Fruit fly (Drosophila melanogaster): ENCODE measurements around the gene CG31709.

Gene CG31709

DNA sequence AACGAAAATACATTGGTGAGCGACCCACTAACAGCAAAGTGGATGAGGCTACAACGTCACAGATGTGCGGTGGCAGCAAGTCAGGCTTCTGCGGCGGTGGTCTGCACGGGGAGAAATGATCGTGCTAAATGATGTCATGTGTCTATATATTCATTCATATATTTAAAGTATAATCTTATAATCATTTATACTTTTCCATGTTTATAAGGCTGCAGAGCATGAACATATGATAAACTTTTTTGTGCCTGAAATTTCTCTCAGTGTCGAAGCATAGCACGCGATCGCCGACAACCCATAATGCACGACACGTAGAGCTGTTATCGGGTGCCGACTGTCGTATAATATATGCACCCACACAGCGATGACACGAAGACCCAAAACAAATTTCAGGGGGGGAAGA, 19.0 kb upstream of the CG31709 start (continued):
- TF ChIP-seq CG9817 (tag; optimal IDR thresholded peaks at IDR 0.05), result peak; percentile 4
- TF ChIP-seq Blimp-1 (GFP tag; optimal IDR thresholded peaks at IDR 0.05), result peak; percentile 67
- no peak for TF ChIP-seq Fer3 (tag; optimal IDR thresholded peaks at IDR 0.05)
- peak; percentile 58; the same call in 2 of the 3 replicates for TF ChIP-seq CG11695 (GFP tag; IDR thresholded peaks at IDR 0.05)
- TF ChIP-seq pho (GFP tag; optimal IDR thresholded peaks at IDR 0.05), result no peak
- peak in 1 of 2 experiments; percentile 21 for TF ChIP-seq tll (GFP tag; optimal IDR thresholded peaks at IDR 0.05)
- TF ChIP-seq Adf1 (GFP tag; IDR thresholded peaks at IDR 0.05), result no peak
- peak; percentile 17 for TF ChIP-seq gcm2 (GFP tag; optimal IDR thresholded peaks at IDR 0.05)
- TF ChIP-seq inv (GFP tag; IDR thresholded peaks at IDR 0.05; ENCODE audit: partially characterized antibody), result no peak
- no peak for TF ChIP-seq CG9437 (GFP tag; optimal IDR thresholded peaks at IDR 0.05)
- TF ChIP-seq Antp (GFP tag; optimal IDR thresholded peaks at IDR 0.05), result no peak
- peak; percentile 36 for TF ChIP-seq CG17385 (GFP tag; optimal IDR thresholded peaks at IDR 0.05)
- TF ChIP-seq sr (GFP tag; IDR thresholded peaks at IDR 0.05), result 0 out of 3 replicates have a peak, but pooled peaks have one; percentile 18
- TF ChIP-seq run (tag; optimal IDR thresholded peaks at IDR 0.05), result no peak
- no peak for TF ChIP-seq nerfin-2 (GFP tag; IDR thresholded peaks at IDR 0.05; ENCODE audit: partially characterized antibody)
- TF ChIP-seq CG1792 (GFP tag; optimal IDR thresholded peaks at IDR 0.05), result no peak
- no peak for TF ChIP-seq al (GFP tag; IDR thresholded peaks at IDR 0.05)
- TF ChIP-seq Hmr (GFP tag; optimal IDR thresholded peaks at IDR 0.05), result no peak
- TF ChIP-seq CG10321 (GFP tag; IDR thresholded peaks at IDR 0.05), result no peak
- TF ChIP-seq sim (GFP tag; IDR thresholded peaks at IDR 0.05), result peak; percentile 71
- TF ChIP-seq CG9609 (GFP tag; optimal IDR thresholded peaks at IDR 0.05), result no peak
- no peak for TF ChIP-seq CG16779 (GFP tag; IDR thresholded peaks at IDR 0.05)
- TF ChIP-seq seq (GFP tag; IDR thresholded peaks at IDR 0.05), result peak; percentile 45; the same call in 1 of the 2 replicates
- no peak for TF ChIP-seq CG7987 (GFP tag; optimal IDR thresholded peaks at IDR 0.05)
- TF ChIP-seq Hr3 (GFP tag; optimal IDR thresholded peaks at IDR 0.05), result peak; percentile 55
- no peak for TF ChIP-seq CG3065 (GFP tag; optimal IDR thresholded peaks at IDR 0.05)
- no peak for TF ChIP-seq CG8478 (optimal IDR thresholded peaks at IDR 0.05)
- TF ChIP-seq CG15696 (tag; optimal IDR thresholded peaks at IDR 0.05), result peak; percentile 86
- peak; percentile 50; the same call in 1 of the 2 replicates for TF ChIP-seq CG7372 (GFP tag; IDR thresholded peaks at IDR 0.05)
- TF ChIP-seq Gsc (GFP tag; IDR thresholded peaks at IDR 0.05), result peak; percentile 56
- TF ChIP-seq CG14667 (GFP tag; IDR thresholded peaks at IDR 0.05), result peak; percentile 80
- TF ChIP-seq MESR4 (GFP tag; optimal IDR thresholded peaks at IDR 0.05), result no peak
- TF ChIP-seq Aef1 (GFP tag; IDR thresholded peaks at IDR 0.05), result peak; percentile 54; the same call in 2 of the 3 replicates
- no peak for TF ChIP-seq zfh2 (GFP tag; optimal IDR thresholded peaks at IDR 0.05)
- peak; percentile 44; the same call in 1 of the 2 replicates for TF ChIP-seq dimm (GFP tag; IDR thresholded peaks at IDR 0.05)
- no peak for TF ChIP-seq amos (GFP tag; IDR thresholded peaks at IDR 0.05; ENCODE audit: partially characterized antibody)
- no peak for TF ChIP-seq CG12104 (GFP tag; optimal IDR thresholded peaks at IDR 0.05)
- TF ChIP-seq MTF-1 (GFP tag; optimal IDR thresholded peaks at IDR 0.05; ENCODE audit: borderline replicate concordance), result no peak
- TF ChIP-seq PHDP (tag; optimal IDR thresholded peaks at IDR 0.05), result no peak
- TF ChIP-seq Stat92E (GFP tag; optimal IDR thresholded peaks at IDR 0.05), result peak in 1 of 3 experiments; percentile 43
- TF ChIP-seq CG31365 (tag; optimal IDR thresholded peaks at IDR 0.05), result no peak
- no peak for TF ChIP-seq Doc3 (GFP tag; IDR thresholded peaks at IDR 0.05; ENCODE audit: partially characterized antibody)
- no peak for TF ChIP-seq Hmx (GFP tag; optimal IDR thresholded peaks at IDR 0.05)
- TF ChIP-seq CG8359 (GFP tag; optimal IDR thresholded peaks at IDR 0.05; ENCODE audit: borderline replicate concordance), result peak; percentile 49
- TF ChIP-seq Dad (GFP tag; optimal IDR thresholded peaks at IDR 0.05), result no peak
- TF ChIP-seq CG17186 (GFP tag; optimal IDR thresholded peaks at IDR 0.05), result no peak
- no peak for TF ChIP-seq CG11398 (GFP tag; optimal IDR thresholded peaks at IDR 0.05)
- TF ChIP-seq nau (GFP tag; optimal IDR thresholded peaks at IDR 0.05), result no peak
- TF ChIP-seq Max (GFP tag; optimal IDR thresholded peaks at IDR 0.05), result peak; percentile 29
- TF ChIP-seq Sin3A (optimal IDR thresholded peaks at IDR 0.05), result no peak
- peak; percentile 88 for TF ChIP-seq otp (GFP tag; IDR thresholded peaks at IDR 0.05)

All from whole organism, embryonic.